Fruit fly (Drosophila melanogaster) whole organism, embryonic: Measurements from ENCODE around the gene Shmt.

Source experiments
- B-H1 ChIP-seq: fragments of 200-800 bp; sonication (Bioruptor generic); IDR thresholded peaks from 3 replicates; pipeline ENCODE4 v1.3.6; 2022; ENCODE audit warnings: missing biosample characterization, missing genetic modification characterization
- CG10321 ChIP-seq: fragments of 200-800 bp; sonication (Bioruptor generic); IDR thresholded peaks from 2 replicates; pipeline ENCODE4 v1.3.6; 2022; ENCODE audit warnings: missing biosample characterization, missing genetic modification characterization
- CG10654 ChIP-seq: fragments of 200-800 bp; sonication (Bioruptor generic); optimal IDR thresholded peaks from 2 replicates; lab custom pipeline; 2016; ENCODE audit warnings: missing biosample characterization, missing genetic modification characterization
- CG12299 ChIP-seq: fragments of 200-800 bp; sonication (Bioruptor generic); optimal IDR thresholded peaks from 2 replicates; lab custom pipeline; 2018; ENCODE audit warnings: missing biosample characterization, mild to moderate bottlenecking, missing genetic modification characterization
- CG13287 ChIP-seq: fragments of 200-800 bp; sonication (Bioruptor generic); IDR thresholded peaks from 2 replicates; pipeline ENCODE4 v1.3.6; 2022; ENCODE audit warnings: missing biosample characterization, missing genetic modification characterization; ENCODE audit not compliant: partially characterized antibody
- CG13894 ChIP-seq: fragments of 200-800 bp; sonication (Bioruptor generic); optimal IDR thresholded peaks from 3 replicates; lab custom pipeline; 2018; ENCODE audit warnings: missing biosample characterization, mild to moderate bottlenecking, missing genetic modification characterization, moderate library complexity
- CG14710 ChIP-seq: fragments of 200-800 bp; sonication (Bioruptor generic); optimal IDR thresholded peaks from 3 replicates; lab custom pipeline; 2019; ENCODE audit warnings: missing biosample characterization, mild to moderate bottlenecking, missing genetic modification characterization, moderate library complexity
- CG15696 ChIP-seq: fragments of 200-800 bp; sonication (Bioruptor generic); optimal IDR thresholded peaks from 2 replicates; lab custom pipeline; 2019; ENCODE audit warnings: missing biosample characterization, mild to moderate bottlenecking, missing genetic modification characterization, moderate library complexity
- CG17361 ChIP-seq: fragments of 200-800 bp; sonication (Bioruptor generic); IDR thresholded peaks from 3 replicates; pipeline ENCODE4 v1.3.6; 2022; ENCODE audit warnings: missing biosample characterization, missing genetic modification characterization
- CG17612 ChIP-seq: fragments of 200-800 bp; sonication (Bioruptor generic); IDR thresholded peaks from 2 replicates; pipeline ENCODE4 v1.3.6; 2022; ENCODE audit warnings: missing biosample characterization, missing genetic modification characterization
- CG2889 ChIP-seq: fragments of 200-800 bp; sonication (Bioruptor generic); IDR thresholded peaks from 3 replicates; pipeline ENCODE4 v1.3.6; 2022; ENCODE audit warnings: missing biosample characterization, missing genetic modification characterization
- CG30020 ChIP-seq: fragments of 200-800 bp; optimal IDR thresholded peaks from 2 replicates; lab custom pipeline; 2019; ENCODE audit warnings: missing biosample characterization, mild to moderate bottlenecking, missing genetic modification characterization, moderate library complexity
- CG30403 ChIP-seq: fragments of 200-800 bp; sonication (Bioruptor generic); optimal IDR thresholded peaks from 3 replicates; lab custom pipeline; 2016; ENCODE audit warnings: missing biosample characterization, missing genetic modification characterization
- CG33557 ChIP-seq: fragments of 200-800 bp; sonication (Bioruptor generic); optimal IDR thresholded peaks from 2 replicates; lab custom pipeline; 2019; ENCODE audit warnings: missing biosample characterization, mild to moderate bottlenecking, missing genetic modification characterization, moderate library complexity
- CG4730 ChIP-seq: fragments of 200-800 bp; sonication (Bioruptor generic); IDR thresholded peaks from 2 replicates; pipeline ENCODE4 v1.3.6; 2022; ENCODE audit warnings: missing biosample characterization, missing genetic modification characterization
- CG4820 ChIP-seq: fragments of 200-800 bp; sonication (Bioruptor generic); optimal IDR thresholded peaks from 3 replicates; lab custom pipeline; 2016; ENCODE audit warnings: missing biosample characterization, missing genetic modification characterization
- CG6765 ChIP-seq: fragments of 200-800 bp; sonication (Bioruptor generic); optimal IDR thresholded peaks from 3 replicates; lab custom pipeline; 2017; ENCODE audit warnings: missing biosample characterization, mild to moderate bottlenecking, missing genetic modification characterization
- CG8478 ChIP-seq: fragments of >200 bp; optimal IDR thresholded peaks from 2 replicates; lab custom pipeline; 2018
- CG9817 ChIP-seq: fragments of 200-800 bp; sonication (Bioruptor generic); optimal IDR thresholded peaks from 2 replicates; lab custom pipeline; 2018; ENCODE audit warnings: missing biosample characterization, mild to moderate bottlenecking, missing genetic modification characterization, moderate library complexity
- CG9876 ChIP-seq: fragments of 200-800 bp; sonication (Bioruptor generic); optimal IDR thresholded peaks from 2 replicates; lab custom pipeline; 2016; ENCODE audit warnings: missing biosample characterization, missing genetic modification characterization
- Dip3 ChIP-seq: fragments of 200-800 bp; sonication (Bioruptor generic); optimal IDR thresholded peaks from 3 replicates; lab custom pipeline; 2016; ENCODE audit warnings: missing biosample characterization, missing genetic modification characterization
- Dref ChIP-seq: fragments of 200-800 bp; sonication (Bioruptor generic); IDR thresholded peaks from 2 replicates; pipeline ENCODE4 v1.3.6; 2022; ENCODE audit warnings: missing biosample characterization, missing genetic modification characterization
- E2f2 ChIP-seq: fragments of 200-800 bp; sonication (Bioruptor generic); IDR thresholded peaks from 2 replicates; pipeline ENCODE4 v1.3.6; 2022; ENCODE audit warnings: missing biosample characterization, missing genetic modification characterization
- Elba2 ChIP-seq: fragments of 200-800 bp; sonication (Bioruptor generic); optimal IDR thresholded peaks from 3 replicates; lab custom pipeline; 2016; ENCODE audit warnings: missing biosample characterization, missing genetic modification characterization
- Gsc ChIP-seq: fragments of 200-800 bp; sonication (Bioruptor generic); IDR thresholded peaks from 2 replicates; pipeline ENCODE4 v1.3.6; 2022; ENCODE audit warnings: missing biosample characterization, missing genetic modification characterization
- HLHmδ ChIP-seq: fragments of 200-800 bp; sonication (Bioruptor generic); optimal IDR thresholded peaks from 2 replicates; lab custom pipeline; 2018; ENCODE audit warnings: missing biosample characterization, mild to moderate bottlenecking, missing genetic modification characterization, moderate library complexity
- Kr ChIP-seq: fragments of 200-800 bp; sonication (Bioruptor generic); optimal IDR thresholded peaks from 2 replicates; lab custom pipeline; 2017; ENCODE audit warnings: missing biosample characterization, mild to moderate bottlenecking, missing genetic modification characterization
- NC2α ChIP-seq: fragments of 200-800 bp; sonication (Bioruptor generic); optimal IDR thresholded peaks from 2 replicates; lab custom pipeline; 2016; ENCODE audit warnings: missing biosample characterization, missing genetic modification characterization
- NFAT ChIP-seq: fragments of 200-800 bp; sonication (Bioruptor generic); IDR thresholded peaks from 2 replicates; pipeline ENCODE4 v1.3.6; 2022; ENCODE audit warnings: missing biosample characterization, missing genetic modification characterization
- Optix ChIP-seq: fragments of 200-800 bp; sonication (Bioruptor generic); IDR thresholded peaks from 3 replicates; pipeline ENCODE4 v1.3.6; 2022; ENCODE audit warnings: missing biosample characterization, missing genetic modification characterization
- Sin3A ChIP-seq: fragments of >200 bp; optimal IDR thresholded peaks from 2 replicates; lab custom pipeline; 2018
- Sry-β ChIP-seq: fragments of 200-800 bp; sonication (Bioruptor generic); optimal IDR thresholded peaks from 2 replicates; lab custom pipeline; 2018; ENCODE audit warnings: missing biosample characterization, mild to moderate bottlenecking, missing genetic modification characterization, moderate library complexity
- Usf ChIP-seq: fragments of 200-800 bp; sonication (Bioruptor generic); optimal IDR thresholded peaks from 2 replicates; lab custom pipeline; 2017; ENCODE audit warnings: missing genotype, missing biosample characterization, missing genetic modification characterization
- ab ChIP-seq: fragments of 200-800 bp; sonication (Bioruptor generic); optimal IDR thresholded peaks from 2 replicates; lab custom pipeline; 2016; ENCODE audit warnings: missing biosample characterization, missing genetic modification characterization
- cad ChIP-seq: fragments of >200 bp; optimal IDR thresholded peaks from 2 replicates; lab custom pipeline; 2017; ENCODE audit warnings: missing biosample characterization, missing genetic modification characterization
- chinmo ChIP-seq: fragments of 200-800 bp; sonication (Bioruptor generic); IDR thresholded peaks from 4 replicates; pipeline ENCODE4 v1.3.6; 2022; ENCODE audit warnings: missing biosample characterization, missing genetic modification characterization; ENCODE audit not compliant: partially characterized antibody
- danr ChIP-seq: fragments of 200-800 bp; sonication (Bioruptor generic); IDR thresholded peaks from 2 replicates; pipeline ENCODE4 v1.3.6; 2022; ENCODE audit warnings: missing biosample characterization, missing genetic modification characterization
- disco-r ChIP-seq: fragments of 200-800 bp; sonication (Bioruptor generic); optimal IDR thresholded peaks from 2 replicates; lab custom pipeline; 2016; ENCODE audit warnings: missing biosample characterization, missing genetic modification characterization
- eyg ChIP-seq: fragments of 200-800 bp; sonication (Bioruptor generic); optimal IDR thresholded peaks from 3 replicates; lab custom pipeline; 2016; ENCODE audit warnings: missing biosample characterization, missing genetic modification characterization
- fd96Cb ChIP-seq: fragments of 200-800 bp; sonication (Bioruptor generic); optimal IDR thresholded peaks from 2 replicates; lab custom pipeline; 2018; ENCODE audit warnings: missing biosample characterization, mild to moderate bottlenecking, missing genetic modification characterization, moderate library complexity
- gsb-n ChIP-seq: fragments of 200-800 bp; sonication (Bioruptor generic); optimal IDR thresholded peaks from 3 replicates; lab custom pipeline; 2018; ENCODE audit warnings: missing biosample characterization, mild to moderate bottlenecking, missing genetic modification characterization
- ham ChIP-seq: fragments of 200-800 bp; sonication (Bioruptor generic); IDR thresholded peaks from 2 replicates; pipeline ENCODE4 v1.3.6; 2022; ENCODE audit warnings: missing biosample characterization, missing genetic modification characterization
- ken ChIP-seq: fragments of 200-800 bp; sonication (Bioruptor generic); IDR thresholded peaks from 3 replicates; pipeline ENCODE4 v1.3.6; 2022; ENCODE audit warnings: missing biosample characterization, missing genetic modification characterization
- peb ChIP-seq: fragments of 200-800 bp; sonication (Bioruptor generic); IDR thresholded peaks from 2 replicates; pipeline ENCODE4 v1.3.6; 2022; ENCODE audit warnings: missing biosample characterization, missing genetic modification characterization
- pum ChIP-seq: fragments of 200-800 bp; sonication (Bioruptor generic); optimal IDR thresholded peaks from 2 replicates; lab custom pipeline; 2016; ENCODE audit warnings: missing biosample characterization, missing genetic modification characterization
- shn ChIP-seq: fragments of 200-800 bp; sonication (Bioruptor generic); optimal IDR thresholded peaks from 3 replicates; lab custom pipeline; 2016; ENCODE audit warnings: missing biosample characterization, missing genetic modification characterization
- sim ChIP-seq: fragments of 200-800 bp; sonication (Bioruptor generic); IDR thresholded peaks from 2 replicates; pipeline ENCODE4 v1.3.6; 2022; ENCODE audit warnings: missing biosample characterization, missing genetic modification characterization
- slbo ChIP-seq: fragments of 200-800 bp; sonication (Bioruptor generic); IDR thresholded peaks from 2 replicates; pipeline ENCODE4 v1.3.6; 2022; ENCODE audit warnings: missing biosample characterization, missing genetic modification characterization
- stc ChIP-seq: fragments of 200-800 bp; sonication (Bioruptor generic); IDR thresholded peaks from 2 replicates; pipeline ENCODE4 v1.3.6; 2022; ENCODE audit warnings: missing biosample characterization, missing genetic modification characterization
- ttk ChIP-seq: fragments of 200-800 bp; sonication (Bioruptor generic); IDR thresholded peaks from 2 replicates; pipeline ENCODE4 v2.1.2; 2022; ENCODE audit warnings: missing biosample characterization, missing genetic modification characterization
- unpg ChIP-seq: fragments of 200-800 bp; sonication (Bioruptor generic); optimal IDR thresholded peaks from 3 replicates; lab custom pipeline; 2018; ENCODE audit warnings: missing biosample characterization, mild to moderate bottlenecking, missing genetic modification characterization, moderate library complexity

The Shmt gene

DNA sequence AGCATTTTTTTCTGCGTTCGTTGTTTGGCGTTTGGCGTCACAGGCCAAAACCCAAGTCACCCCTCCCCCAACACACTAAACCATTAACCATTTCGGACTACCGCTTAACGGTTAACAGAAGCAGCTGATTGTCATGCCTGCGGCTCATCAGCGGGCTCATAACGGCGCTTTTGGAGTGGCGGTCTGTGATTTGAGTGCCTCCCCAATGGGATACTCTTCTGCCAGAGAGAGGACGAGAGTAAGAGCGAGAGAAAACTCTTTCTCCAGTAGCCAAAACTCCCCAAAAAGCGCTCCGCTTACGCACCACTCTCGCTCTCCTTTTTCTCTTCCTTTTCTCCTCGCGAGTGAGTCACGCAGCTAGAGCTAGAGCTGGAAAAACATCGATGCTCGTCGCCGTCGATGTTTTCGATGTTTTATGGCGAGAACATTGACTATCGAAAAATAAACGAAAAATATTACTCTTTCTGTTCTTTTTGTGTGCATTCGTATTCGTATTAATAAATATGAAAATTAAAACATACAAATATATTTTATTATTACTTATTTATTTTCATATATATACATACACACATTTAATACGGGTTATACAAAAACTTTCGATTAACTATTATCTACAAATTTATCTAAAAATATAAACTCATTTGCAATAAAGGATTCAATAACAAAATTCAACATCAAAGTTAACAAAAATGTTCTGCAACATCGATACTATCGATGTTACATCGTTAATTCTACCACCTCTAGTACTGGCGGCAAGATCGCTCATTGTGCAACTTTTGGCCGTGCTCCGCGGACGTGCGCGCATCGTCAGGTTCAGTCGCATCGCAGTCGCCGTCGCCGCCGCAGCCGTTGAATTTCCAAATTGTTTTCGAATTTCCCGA, 49.2 kb upstream of the Shmt start, which contains the start of gene Grip (continued):
- TF ChIP-seq CG12299 (tag; lab: Kevin White, UChicago) (peak; percentile 7), ham (GFP tag; lab: Robert Waterston, UW) (no peak), Optix (GFP tag; lab: Robert Waterston, UW) (no peak), CG13894 (tag; lab: Kevin White, UChicago) (no peak), disco-r (no peak), Elba2 (GFP tag; lab: Kevin White, UChicago) (no peak), eyg (no peak), cad (GFP tag; lab: Kevin White, UChicago) (no peak), ab (GFP tag; lab: Kevin White, UChicago) (no peak), CG8478 (lab: Kevin White, UChicago) (no peak), E2f2 (GFP tag; lab: Robert Waterston, UW) (no peak), CG4820 (GFP tag; lab: Kevin White, UChicago) (peak; percentile 9), pum (no peak), NFAT (GFP tag; lab: Robert Waterston, UW) (no peak), CG15696 (tag; lab: Kevin White, UChicago) (peak; percentile 50), NC2α (no peak), Gsc (GFP tag; lab: Robert Waterston, UW) (no peak), peb (GFP tag; lab: Robert Waterston, UW) (no peak), chinmo (GFP tag; lab: Robert Waterston, UW) (0 out of 4 replicates have a peak, but pooled peaks have one; percentile 11), shn (GFP tag; lab: Kevin White, UChicago) (no peak), CG10321 (GFP tag; lab: Robert Waterston, UW) (no peak), CG10654 (GFP tag; lab: Kevin White, UChicago) (peak; percentile 29), CG14710 (tag; lab: Kevin White, UChicago) (peak; percentile 71), CG33557 (GFP tag; lab: Kevin White, UChicago) (peak; percentile 42), CG4730 (GFP tag; lab: Robert Waterston, UW) (no peak), slbo (peak; percentile 62), CG30020 (tag; lab: Kevin White, UChicago) (peak; percentile 15), CG17361 (GFP tag; lab: Robert Waterston, UW) (peak; percentile 73), CG2889 (GFP tag; lab: Robert Waterston, UW) (no peak), danr (GFP tag; lab: Robert Waterston, UW) (no peak), Dref (GFP tag; lab: Robert Waterston, UW) (peak; percentile 50), ttk (no peak; the same call in 1 of the 2 replicates), CG30403 (peak; percentile 53), ken (GFP tag; lab: Robert Waterston, UW) (no peak), Kr (GFP tag; lab: Kevin White, UChicago) (no peak), Dip3 (GFP tag; lab: Kevin White, UChicago) (no peak), CG9876 (GFP tag; lab: Kevin White, UChicago) (no peak), CG17612 (GFP tag; lab: Robert Waterston, UW) (no peak), unpg (GFP tag; lab: Kevin White, UChicago) (no peak), CG6765 (GFP tag; lab: Kevin White, UChicago) (no peak), CG9817 (peak; percentile 12), CG13287 (GFP tag; lab: Robert Waterston, UW) (peak; percentile 67), Sin3A (lab: Kevin White, UChicago) (no peak), stc (GFP tag; lab: Robert Waterston, UW) (no peak), Usf (GFP tag; lab: Kevin White, UChicago) (no peak), fd96Cb (tag; lab: Kevin White, UChicago) (peak; percentile 27), sim (GFP tag; lab: Robert Waterston, UW) (no peak), HLHmδ (GFP tag; lab: Kevin White, UChicago) (peak; percentile 64), B-H1 (GFP tag; lab: Robert Waterston, UW) (no peak), gsb-n (tag; lab: Kevin White, UChicago) (peak; percentile 18), Sry-β (no peak)
